Worm (Caenorhabditis elegans) whole organism, L2 larva: Measurements from ENCODE around the gene C44B11.6.

Experiments used
- nhr-21 ChIP-seq: fragments of 150-350 bp; optimal IDR thresholded peaks from 2 replicates; lab custom pipeline; 2014; ENCODE audit warnings: missing biosample characterization, missing genetic modification characterization
- sma-3 ChIP-seq: sonication (generic microtip); optimal IDR thresholded peaks from 2 replicates; lab custom pipeline; 2016; ENCODE audit warnings: missing genetic modification reagents, missing genetic modification characterization, missing compliant biosample characterization
- ztf-11 ChIP-seq: sonication (generic microtip); optimal IDR thresholded peaks from 2 replicates; lab custom pipeline; 2017; ENCODE audit warnings: missing biosample characterization, missing genetic modification characterization

DNA sequence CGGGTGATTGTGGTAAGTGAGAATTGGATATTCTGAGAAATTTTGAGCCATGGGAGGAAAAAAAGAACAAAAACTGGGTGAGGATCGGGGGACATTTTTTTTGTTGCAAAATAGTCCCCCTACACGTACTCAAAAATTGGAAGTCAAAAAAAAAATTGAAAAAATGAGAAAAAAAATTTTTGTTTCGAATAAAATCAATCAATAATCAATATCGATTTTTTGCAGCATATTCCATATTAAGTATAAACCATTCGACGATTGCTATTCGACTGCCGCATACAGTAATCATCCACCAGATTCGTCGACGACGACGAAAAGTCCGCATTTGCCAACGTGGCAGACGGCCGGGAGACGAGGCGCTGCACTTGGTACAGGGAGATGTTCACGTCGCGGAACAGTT, 40.3 kb upstream of the C44B11.6 start:
- TF ChIP-seq sma-3 (GFP tag; lab: Kevin White, UChicago) = no peak
- no peak for TF ChIP-seq ztf-11 (tag; lab: Kevin White, UChicago)
- no peak for TF ChIP-seq nhr-21 (tag; lab: Kevin White, UChicago)
